Fruit fly (Drosophila melanogaster) whole organism, wandering third instar larva: ENCODE results near the gene CG43880.

Source experiments
- CG32264 ChIP-seq: fragments of 200-800 bp; sonication (Bioruptor generic); optimal IDR thresholded peaks from 2 replicates; lab custom pipeline; 2016; ENCODE audit warnings: missing biosample characterization, missing genetic modification characterization
- CG9705 ChIP-seq: fragments of 200-800 bp; sonication (Bioruptor generic); optimal IDR thresholded peaks from 2 replicates; lab custom pipeline; 2018; ENCODE audit warnings: missing biosample characterization, mild to moderate bottlenecking, missing genetic modification characterization
- CrebA ChIP-seq: fragments of 200-800 bp; sonication (Bioruptor generic); optimal IDR thresholded peaks from 2 replicates; lab custom pipeline; 2016; ENCODE audit warnings: missing biosample characterization, mild to moderate bottlenecking, missing genetic modification characterization, borderline replicate concordance
- Dfd ChIP-seq: fragments of >200 bp; optimal IDR thresholded peaks from 2 replicates; lab custom pipeline; 2017; ENCODE audit warnings: missing biosample characterization, missing genetic modification characterization
- Dif ChIP-seq: fragments of 200-275, 200-300 bp; sonication (Bioruptor generic); optimal IDR thresholded peaks from 2 replicates; lab custom pipeline; 2018; ENCODE audit warnings: missing biosample characterization, missing genetic modification characterization; ENCODE audit not compliant: partially characterized antibody
- HLH106 ChIP-seq: fragments of 200-800 bp; optimal IDR thresholded peaks from 3 replicates; lab custom pipeline; 2019; ENCODE audit warnings: missing biosample characterization, mild to moderate bottlenecking, missing genetic modification characterization, moderate library complexity
- Hnf4 ChIP-seq: fragments of 200-800 bp; sonication (Bioruptor generic); optimal IDR thresholded peaks from 2 replicates; lab custom pipeline; 2016; ENCODE audit warnings: missing biosample characterization, mild to moderate bottlenecking, missing genetic modification characterization
- Hr83 ChIP-seq: fragments of 200-300 bp; sonication (Bioruptor generic); optimal IDR thresholded peaks from 2 replicates; lab custom pipeline; 2016; ENCODE audit warnings: missing biosample characterization, mild to moderate bottlenecking, missing genetic modification characterization, moderate library complexity; ENCODE audit not compliant: poor library complexity, severe bottlenecking
- Jra ChIP-seq: sonication (Bioruptor generic); optimal IDR thresholded peaks from 2 replicates; lab custom pipeline; 2016; ENCODE audit warnings: missing biosample characterization, missing genetic modification characterization
- Myc ChIP-seq: fragments of >200 bp; optimal IDR thresholded peaks from 2 replicates; lab custom pipeline; 2017
- Rel ChIP-seq, 2 experiments: fragments of 200-800 bp; sonication (Bioruptor generic) in 1 of 2; optimal IDR thresholded peaks; 2 replicates in 1 of 2; 3 replicates in 1 of 2; lab custom pipeline; 2016 to 2019; ENCODE audit warnings: mild to moderate bottlenecking in 2 of 2, missing biosample characterization in 2 of 2, missing genetic modification characterization in 2 of 2, moderate library complexity in 1 of 2
- Sp1 ChIP-seq: fragments of 200-800 bp; sonication (Bioruptor generic); optimal IDR thresholded peaks from 3 replicates; lab custom pipeline; 2019; ENCODE audit warnings: missing biosample characterization, mild to moderate bottlenecking, missing genetic modification characterization, moderate library complexity
- br ChIP-seq: fragments of 200-800 bp; sonication (Bioruptor generic); optimal IDR thresholded peaks from 2 replicates; lab custom pipeline; 2016; ENCODE audit warnings: missing biosample characterization, missing genetic modification characterization
- brk ChIP-seq: fragments of 200-800 bp; sonication (Bioruptor generic); optimal IDR thresholded peaks from 2 replicates; lab custom pipeline; 2016; ENCODE audit warnings: missing biosample characterization, mild to moderate bottlenecking, missing genetic modification characterization
- dl ChIP-seq, 2 experiments: fragments of 175-275, 200-275 bp in 1 of 2; fragments of 200-275 bp in 1 of 2; sonication (Bioruptor generic); optimal IDR thresholded peaks; lab custom pipeline; 2018; ENCODE audit warnings: mild to moderate bottlenecking in 2 of 2, missing biosample characterization in 2 of 2, missing genetic modification characterization in 2 of 2, moderate library complexity in 2 of 2; ENCODE audit not compliant: partially characterized antibody in 2 of 2, insufficient read depth in 1 of 2
- dmrt93B ChIP-seq: fragments of 200-800 bp; sonication (Bioruptor generic); optimal IDR thresholded peaks from 2 replicates; lab custom pipeline; 2018; ENCODE audit warnings: missing biosample characterization, mild to moderate bottlenecking, missing genetic modification characterization
- ey ChIP-seq: fragments of 200-800 bp; sonication (Bioruptor generic); optimal IDR thresholded peaks from 2 replicates; lab custom pipeline; 2016; ENCODE audit warnings: missing biosample characterization, missing genetic modification characterization
- foxo ChIP-seq, 2 experiments: fragments of 200-800 bp; sonication (Bioruptor generic); optimal IDR thresholded peaks; 2 replicates in 1 of 2; 3 replicates in 1 of 2; lab custom pipeline; 2016 to 2017; ENCODE audit warnings: missing biosample characterization in 2 of 2, missing genetic modification characterization in 2 of 2
- fru ChIP-seq: fragments of 200-800 bp; sonication (Bioruptor generic); optimal IDR thresholded peaks from 3 replicates; lab custom pipeline; 2016; ENCODE audit warnings: missing biosample characterization, mild to moderate bottlenecking, missing genetic modification characterization
- h ChIP-seq: fragments of 200-800 bp; sonication (Bioruptor generic); optimal IDR thresholded peaks from 3 replicates; lab custom pipeline; 2016; ENCODE audit warnings: missing biosample characterization, mild to moderate bottlenecking, missing genetic modification characterization
- jim ChIP-seq: fragments of 175-275, 200-325 bp; sonication (Bioruptor generic); optimal IDR thresholded peaks from 2 replicates; lab custom pipeline; 2016; ENCODE audit warnings: missing biosample characterization, mild to moderate bottlenecking, missing genetic modification characterization
- lola ChIP-seq: fragments of >200 bp; optimal IDR thresholded peaks from 2 replicates; lab custom pipeline; 2017; ENCODE audit warnings: missing biosample characterization, missing genetic modification characterization
- pan ChIP-seq: fragments of >200 bp; optimal IDR thresholded peaks from 2 replicates; lab custom pipeline; 2017
- psq ChIP-seq: fragments of 200-800 bp; sonication (Bioruptor generic); optimal IDR thresholded peaks from 3 replicates; lab custom pipeline; 2017; ENCODE audit warnings: missing biosample characterization, mild to moderate bottlenecking, missing genetic modification characterization, moderate library complexity
- rgr ChIP-seq: fragments of 200-800 bp; sonication (Bioruptor generic); optimal IDR thresholded peaks from 3 replicates; lab custom pipeline; 2016; ENCODE audit warnings: missing biosample characterization, mild to moderate bottlenecking, missing genetic modification characterization
- sv ChIP-seq: fragments of 200-800 bp; sonication (Bioruptor generic); optimal IDR thresholded peaks from 3 replicates; lab custom pipeline; 2016; ENCODE audit warnings: missing biosample characterization, missing genetic modification characterization
- tai ChIP-seq: sonication (Bioruptor generic); optimal IDR thresholded peaks from 2 replicates; lab custom pipeline; 2016; ENCODE audit warnings: missing biosample characterization, missing genetic modification characterization
- woc ChIP-seq: sonication (Bioruptor generic); optimal IDR thresholded peaks from 2 replicates; lab custom pipeline; 2016; ENCODE audit warnings: missing biosample characterization, mild to moderate bottlenecking, missing genetic modification characterization

Gene CG43880

DNA sequence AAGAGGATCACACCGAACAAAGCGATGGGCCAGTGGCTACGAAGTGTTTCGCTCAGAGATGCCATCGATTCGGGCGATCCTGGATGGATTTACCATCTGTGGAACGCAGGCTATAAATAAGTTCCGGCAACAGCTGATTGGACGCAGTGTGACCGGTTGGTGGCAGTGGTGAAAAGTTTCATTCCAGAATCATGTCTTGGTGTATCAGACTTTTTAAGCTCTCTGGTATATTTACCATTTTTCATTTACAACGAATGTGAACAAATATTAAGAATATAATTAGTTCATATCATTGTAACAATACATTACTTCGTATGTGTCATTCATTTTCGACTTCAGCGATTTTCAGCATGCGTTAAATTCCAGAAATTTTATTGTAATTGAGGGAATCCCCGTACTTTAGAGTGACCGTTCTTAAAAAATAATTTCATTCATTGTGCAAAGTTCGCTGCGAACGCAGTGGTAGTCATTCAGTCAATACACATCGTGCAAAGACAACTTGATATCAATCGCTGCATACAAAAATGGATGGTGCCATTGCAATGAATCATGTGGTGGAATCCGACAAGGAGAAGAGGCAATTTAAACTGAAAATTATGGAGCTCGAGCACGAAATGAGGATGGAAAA is 31.0 kb downstream of the CG43880 start, which contains the start of gene Tmem43:
Gene Tmem43, minus strand, starts transcription at position 152 of the 628 bp plus-strand sequence.
- TF ChIP-seq Rel (GFP tag; optimal IDR thresholded peaks at IDR 0.05; lab: Kevin White, UChicago) = no peak
- TF ChIP-seq Rel (tag; optimal IDR thresholded peaks at IDR 0.05; lab: Kevin White, UChicago) = peak; percentile 99
- no peak for TF ChIP-seq Sp1

DNA sequence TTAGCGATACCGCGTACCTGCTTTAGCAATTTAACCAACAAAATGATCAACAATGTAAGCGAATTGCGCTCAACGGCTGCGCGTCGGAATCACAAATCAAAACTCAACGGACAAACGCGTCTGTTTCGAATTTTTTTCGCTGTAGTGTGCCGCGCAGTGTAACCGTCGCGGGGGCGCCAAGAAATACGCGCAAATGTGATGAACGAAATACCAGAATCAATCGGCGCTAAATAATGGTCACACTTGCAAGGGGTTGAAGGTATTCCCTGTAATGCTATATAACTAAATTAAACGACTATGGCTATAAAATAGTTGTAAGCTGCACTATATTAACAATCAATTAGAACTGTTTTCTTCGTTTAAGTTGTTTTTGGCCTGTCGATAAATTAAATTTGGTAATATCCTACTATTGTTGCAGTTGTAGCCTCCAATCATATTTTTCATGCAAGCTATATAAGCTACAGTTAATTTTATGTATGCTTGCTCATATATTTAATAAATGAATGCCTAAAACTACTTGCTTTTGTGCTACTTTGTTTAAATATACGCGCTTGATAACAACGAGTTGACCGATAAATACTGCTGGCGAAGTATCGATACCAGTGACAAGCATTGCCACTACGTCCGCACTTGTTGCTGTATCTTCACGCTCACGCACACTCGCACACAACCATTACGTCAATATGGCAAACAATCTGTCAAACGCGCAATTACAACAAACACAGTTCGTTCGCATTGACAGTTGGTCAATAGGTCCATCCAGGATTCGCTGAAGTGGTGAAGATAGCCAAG is 34.2 kb downstream of the CG43880 start, which contains the start of the genes pbl and CG8281:
Gene pbl, minus strand, starts transcription at position 190 of the 792 bp plus-strand sequence.
Gene CG8281, plus strand, starts transcription at position 699 of the 792 bp plus-strand sequence.
- TF ChIP-seq CG32264 (GFP tag; lab: Kevin White, UChicago) = no peak
- peak; percentile 51 for TF ChIP-seq HLH106 (tag; lab: Kevin White, UChicago)
- TF ChIP-seq dmrt93B (GFP tag; lab: Kevin White, UChicago) = no peak
- peak; percentile 29 for TF ChIP-seq rgr (GFP tag; lab: Kevin White, UChicago)
- peak; percentile 0 for TF ChIP-seq ey (GFP tag; lab: Kevin White, UChicago)
- peak; percentile 31 for TF ChIP-seq Sp1
- TF ChIP-seq psq (GFP tag; lab: Kevin White, UChicago) = peak; percentile 24
- no peak for TF ChIP-seq pan (lab: Kevin White, UChicago)
- peak; percentile 18 for TF ChIP-seq h (GFP tag; lab: Kevin White, UChicago)
- peak in 1 of 2 experiments; percentile 45 for TF ChIP-seq foxo (GFP tag; optimal IDR thresholded peaks at IDR 0.05; lab: Kevin White, UChicago)
- TF ChIP-seq CG9705 (GFP tag; lab: Kevin White, UChicago) = peak; percentile 28
- TF ChIP-seq Hnf4 (GFP tag; lab: Kevin White, UChicago) = peak; percentile 42
- TF ChIP-seq woc = peak; percentile 48
- TF ChIP-seq fru (GFP tag; lab: Kevin White, UChicago) = peak; percentile 15
- peak; percentile 48 for TF ChIP-seq sv

DNA sequence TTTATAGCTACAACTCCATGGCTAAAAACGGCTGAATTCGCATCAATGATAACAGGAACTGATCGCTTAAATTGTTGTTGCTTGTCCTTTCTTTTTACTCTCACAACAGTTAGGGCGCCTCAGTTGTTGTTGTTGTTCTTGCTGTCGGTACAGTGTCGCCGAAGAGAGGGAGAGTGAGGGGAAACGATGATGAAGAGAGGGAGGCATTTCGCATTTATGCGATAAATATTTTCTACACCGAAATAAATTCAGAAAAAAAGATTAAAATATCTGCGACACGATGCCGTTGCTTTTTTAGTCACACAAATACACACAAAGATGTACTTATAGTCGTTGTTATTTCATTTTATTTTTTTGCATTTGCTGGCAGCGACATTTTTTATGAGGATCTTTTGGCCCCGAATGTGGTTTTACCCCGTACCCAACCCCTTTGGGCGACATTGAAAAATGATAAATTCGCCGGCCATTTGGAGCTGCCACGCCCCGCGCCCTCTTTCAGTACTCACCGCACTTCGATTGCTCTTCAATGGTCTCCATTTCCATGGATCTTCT is 35.1 kb downstream of the CG43880 start:
- TF ChIP-seq jim = no peak
- no peak for TF ChIP-seq brk (GFP tag; lab: Kevin White, UChicago)
- TF ChIP-seq Hr83 (GFP tag; lab: Kevin White, UChicago) = no peak
- peak; percentile 0 for TF ChIP-seq HLH106 (tag; lab: Kevin White, UChicago)
- TF ChIP-seq Dif = no peak
- TF ChIP-seq psq (GFP tag; lab: Kevin White, UChicago) = peak; percentile 19
- no peak for TF ChIP-seq tai
- TF ChIP-seq dl (GFP tag; optimal IDR thresholded peaks at IDR 0.05; lab: Kevin White, UChicago; ENCODE audit: insufficient read depth in 1 of 2, partially characterized antibody in 2 of 2) = no peak
- TF ChIP-seq lola = no peak
- no peak for TF ChIP-seq CG9705 (GFP tag; lab: Kevin White, UChicago)
- TF ChIP-seq Myc = no peak
- no peak for TF ChIP-seq pan (lab: Kevin White, UChicago)
- TF ChIP-seq CrebA (GFP tag; lab: Kevin White, UChicago) = no peak
- TF ChIP-seq Rel (GFP tag; optimal IDR thresholded peaks at IDR 0.05; lab: Kevin White, UChicago) = no peak
- TF ChIP-seq Rel (tag; optimal IDR thresholded peaks at IDR 0.05; lab: Kevin White, UChicago) = no peak
- no peak for TF ChIP-seq Dfd (GFP tag; lab: Kevin White, UChicago)
- TF ChIP-seq foxo (GFP tag; optimal IDR thresholded peaks at IDR 0.05; lab: Kevin White, UChicago) = peak in 1 of 2 experiments; percentile 22
- TF ChIP-seq Jra = no peak
- TF ChIP-seq br (GFP tag; lab: Kevin White, UChicago) = peak; percentile 2

DNA sequence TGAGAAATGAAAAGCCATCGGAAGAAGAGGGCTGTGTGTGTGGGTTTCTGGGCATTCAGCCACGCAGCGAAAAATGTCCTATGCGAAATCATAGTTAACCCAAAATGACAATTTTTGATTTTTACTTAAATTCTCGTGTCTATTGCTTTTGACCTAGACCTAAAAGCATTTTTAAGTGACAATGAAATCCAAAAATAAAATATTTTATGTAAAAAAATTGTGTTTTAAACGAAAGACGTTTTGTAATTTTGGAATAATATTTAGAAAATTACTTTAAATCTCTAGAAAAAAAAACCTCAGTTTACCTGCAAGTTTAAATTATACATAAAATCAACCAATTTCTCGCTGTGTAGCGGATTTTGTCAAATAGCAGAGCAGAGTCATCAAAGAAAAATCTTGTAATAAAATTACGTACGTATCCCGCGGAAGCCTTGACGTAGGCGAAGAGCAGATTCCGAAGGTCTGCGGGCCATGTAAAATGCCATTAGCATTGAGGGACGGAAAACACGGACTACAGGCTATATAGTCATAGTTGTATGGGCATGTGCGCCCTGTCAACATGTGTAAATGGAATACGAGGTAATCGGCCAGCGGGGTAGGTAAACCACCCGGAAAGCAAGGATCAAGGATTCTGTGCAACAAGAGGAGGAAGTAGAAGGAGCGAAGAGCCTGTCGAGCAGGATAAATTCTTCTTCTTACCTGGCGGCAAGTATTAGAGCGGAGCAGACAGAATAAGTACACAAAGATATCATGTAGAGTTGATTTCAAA is 36.2 kb downstream of the CG43880 start:
- no peak for TF ChIP-seq Dif
- TF ChIP-seq sv = no peak
